Fruit fly (Drosophila melanogaster) whole organism: ENCODE data around the gene HDAC3.

Experiments used
- CG8478 ChIP-seq: fragments of >200 bp; optimal IDR thresholded peaks from 2 replicates; lab custom pipeline; 2018; ENCODE audit warnings: inconsistent platforms
- Dll ChIP-seq: fragments of >200 bp; optimal IDR thresholded peaks from 2 replicates; lab custom pipeline; 2017
- EcR ChIP-seq, 2 experiments: fragments of >200 bp; optimal IDR thresholded peaks; 2 replicates each; lab custom pipeline; 2017; ENCODE audit warnings: missing biosample characterization in 2 of 2, missing genetic modification characterization in 2 of 2, missing genetic modification reagents in 2 of 2
- pan ChIP-seq: fragments of >200 bp; optimal IDR thresholded peaks from 2 replicates; lab custom pipeline; 2017
- psq ChIP-seq: fragments of >200 bp; optimal IDR thresholded peaks from 2 replicates; lab custom pipeline; 2017
- usp ChIP-seq: fragments of >200 bp; optimal IDR thresholded peaks from 2 replicates; lab custom pipeline; 2017; ENCODE audit warnings: missing biosample characterization, missing genetic modification characterization, mixed read lengths

Gene HDAC3

DNA sequence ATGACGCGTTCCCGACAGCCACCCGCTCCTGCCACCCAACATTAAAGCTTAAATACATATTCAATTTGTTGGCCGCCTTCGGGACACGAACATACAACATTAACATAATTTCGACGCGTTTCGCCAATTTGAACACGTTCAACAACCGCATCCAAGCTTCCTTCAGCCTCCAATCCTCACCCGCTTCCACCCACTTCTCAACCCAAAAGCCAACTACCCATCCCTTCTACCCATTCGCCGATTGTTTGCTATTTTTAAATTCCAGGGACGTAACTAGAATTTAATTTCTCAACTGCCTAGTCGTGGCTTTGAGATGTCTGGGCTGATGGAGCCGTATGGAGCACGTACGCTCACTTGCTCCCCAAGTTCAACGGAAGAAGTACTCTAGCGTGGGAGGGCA lies 44.6 kb downstream of the HDAC3 start:
- TF ChIP-seq usp (GFP tag; lab: Kevin White, UChicago) = no peak
- TF ChIP-seq pan (lab: Kevin White, UChicago) = no peak
- TF ChIP-seq Dll (lab: Kevin White, UChicago) = no peak
- no peak for TF ChIP-seq EcR (GFP tag; optimal IDR thresholded peaks at IDR 0.05; lab: Kevin White, UChicago)
- no peak for TF ChIP-seq CG8478 (lab: Kevin White, UChicago)
- TF ChIP-seq psq (lab: Kevin White, UChicago) = no peak

DNA sequence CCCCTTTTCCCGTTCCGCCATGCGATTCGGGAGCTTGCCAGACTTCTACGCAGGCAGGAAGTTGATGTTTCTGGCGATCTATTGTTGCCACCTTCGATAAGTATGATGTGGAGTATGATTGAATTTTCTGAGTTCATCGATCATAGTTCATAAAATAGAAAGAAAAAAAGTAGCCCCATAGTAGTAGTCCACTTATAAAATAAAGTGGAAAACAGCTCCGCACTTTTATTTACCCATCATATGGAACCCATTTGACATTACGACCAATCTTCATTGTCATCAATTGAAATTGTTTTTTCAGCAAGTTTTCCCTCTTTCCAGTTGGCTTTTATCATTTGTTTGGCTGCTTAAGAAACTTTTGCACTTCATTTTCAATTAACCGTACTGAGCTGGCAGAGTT lies 47.2 kb downstream of the HDAC3 start, which contains the start of gene CG12147:
Gene CG12147, minus strand, starts transcription at position 101 of the 400 bp plus-strand sequence.
- TF ChIP-seq Dll (lab: Kevin White, UChicago) (no peak), CG8478 (lab: Kevin White, UChicago) (no peak), EcR (GFP tag; optimal IDR thresholded peaks at IDR 0.05; lab: Kevin White, UChicago) (no peak), pan (lab: Kevin White, UChicago) (no peak), usp (GFP tag; lab: Kevin White, UChicago) (no peak), psq (lab: Kevin White, UChicago) (no peak)
